Comparison of ENCODE assay signal across 4 worm cellular contexts in the genomic region with DNA sequence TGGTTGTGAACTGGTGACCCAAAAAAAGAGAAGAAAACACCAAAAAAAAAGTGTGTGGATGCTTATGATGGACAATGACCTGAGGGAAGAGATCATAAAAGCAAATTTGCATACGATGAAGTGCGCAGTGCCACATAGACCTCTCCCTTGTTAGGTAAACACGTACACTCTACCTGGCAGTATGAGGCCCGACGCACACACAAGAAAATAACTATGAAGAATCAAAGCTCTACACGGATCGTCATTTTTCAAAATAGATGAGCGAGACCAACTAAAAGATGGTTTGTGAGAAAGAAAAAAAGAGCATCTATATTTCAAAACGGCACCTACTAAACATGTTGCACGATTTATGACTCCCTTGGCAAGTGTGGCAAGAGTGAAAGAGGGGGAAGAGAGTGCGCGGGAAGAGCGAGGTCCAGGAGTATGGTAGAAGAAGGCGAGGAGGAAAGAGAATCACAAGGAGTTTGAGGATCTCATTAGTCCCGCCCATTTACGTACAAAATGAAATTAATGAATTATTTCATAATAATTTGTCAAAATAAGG.
A peak's percentile ranks its signal among the peaks of the same experiment; 100 is the strongest.
TF ChIP-seq lines count a peak whose summit lies in the region.

A gene (minus strand): TSS at position 51 of the 544 bp plus-strand sequence.

TF ChIP-seq in whole organism, L2 larva, 48 proteins besides CTCF, POLR2A, EP300 and RAD21:
- TF ChIP-seq ztf-4 (tag; optimal IDR thresholded peaks at IDR 0.05; lab: Kevin White, UChicago) (no peak), nhr-21 (tag; optimal IDR thresholded peaks at IDR 0.05; lab: Kevin White, UChicago) (no peak), mab-5 (tag; optimal IDR thresholded peaks at IDR 0.05; lab: Kevin White, UChicago) (peak; percentile 92)

TF ChIP-seq in whole organism, L3 larva, 47 proteins besides CTCF, POLR2A, EP300 and RAD21:
- no peak for TF ChIP-seq mml-1 (tag; optimal IDR thresholded peaks at IDR 0.05; lab: Kevin White, UChicago)
- peak; percentile 61 for TF ChIP-seq lin-39 (tag; optimal IDR thresholded peaks at IDR 0.05; lab: Kevin White, UChicago)

TF ChIP-seq in whole organism, late embryonic, 69 proteins besides CTCF, POLR2A, EP300 and RAD21:
- TF ChIP-seq tbx-7 (tag; optimal IDR thresholded peaks at IDR 0.05; lab: Kevin White, UChicago) (no peak), ref-2 (tag; optimal IDR thresholded peaks at IDR 0.05; lab: Kevin White, UChicago) (peak; percentile 11), hlh-8 (tag; optimal IDR thresholded peaks at IDR 0.05; lab: Kevin White, UChicago) (no peak), nhr-232 (tag; optimal IDR thresholded peaks at IDR 0.05; lab: Kevin White, UChicago) (no peak), K02D7.2 (tag; optimal IDR thresholded peaks at IDR 0.05; lab: Kevin White, UChicago) (no peak), ets-4 (tag; optimal IDR thresholded peaks at IDR 0.05; lab: Kevin White, UChicago) (no peak), mec-3 (tag; optimal IDR thresholded peaks at IDR 0.05; lab: Kevin White, UChicago; ENCODE audit: borderline replicate concordance) (no peak), ceh-45 (GFP tag; IDR thresholded peaks at IDR 0.05; lab: Robert Waterston, UW) (no peak), sdc-2 (tag; optimal IDR thresholded peaks at IDR 0.05; lab: Kevin White, UChicago) (no peak), unc-55 (GFP tag; optimal IDR thresholded peaks at IDR 0.05; lab: Kevin White, UChicago) (peak; percentile 28), gmeb-2 (tag; optimal IDR thresholded peaks at IDR 0.05; lab: Kevin White, UChicago) (no peak), ztf-16 (tag; optimal IDR thresholded peaks at IDR 0.05; lab: Kevin White, UChicago) (peak; percentile 33)
TF ChIP-seq in whole organism, late embryonic: peak in this region for 3.

TF ChIP-seq in whole organism, mixed stage, embryonic, 35 proteins besides CTCF, POLR2A, EP300 and RAD21:
- TF ChIP-seq pha-4 (tag; optimal IDR thresholded peaks at IDR 0.05; lab: Kevin White, UChicago) (peak; percentile 8), nhr-28 (tag; optimal IDR thresholded peaks at IDR 0.05; lab: Kevin White, UChicago) (no peak)
